Fruit fly (Drosophila melanogaster) whole organism: Measurements from ENCODE around the gene CG42763.

Source experiments
- CG8478 ChIP-seq: fragments of >200 bp; optimal IDR thresholded peaks from 2 replicates; lab custom pipeline; 2018; ENCODE audit warnings: inconsistent platforms
- Dll ChIP-seq: fragments of >200 bp; optimal IDR thresholded peaks from 2 replicates; lab custom pipeline; 2017
- EcR ChIP-seq, 2 experiments: fragments of >200 bp; optimal IDR thresholded peaks; 2 replicates each; lab custom pipeline; 2017; ENCODE audit warnings: missing biosample characterization in 2 of 2, missing genetic modification characterization in 2 of 2, missing genetic modification reagents in 2 of 2
- pan ChIP-seq: fragments of >200 bp; optimal IDR thresholded peaks from 2 replicates; lab custom pipeline; 2017
- psq ChIP-seq: fragments of >200 bp; optimal IDR thresholded peaks from 2 replicates; lab custom pipeline; 2017
- usp ChIP-seq: fragments of >200 bp; optimal IDR thresholded peaks from 2 replicates; lab custom pipeline; 2017; ENCODE audit warnings: missing biosample characterization, missing genetic modification characterization, mixed read lengths

Gene CG42763

dm6 chr2L:8161994-8162306 lies 17.0 kb upstream of the CG42763 start:
- TF ChIP-seq EcR (GFP tag; optimal IDR thresholded peaks at IDR 0.05; lab: Kevin White, UChicago) (peak; percentile 82 to 94), Dll (lab: Kevin White, UChicago) (no peak)

DNA sequence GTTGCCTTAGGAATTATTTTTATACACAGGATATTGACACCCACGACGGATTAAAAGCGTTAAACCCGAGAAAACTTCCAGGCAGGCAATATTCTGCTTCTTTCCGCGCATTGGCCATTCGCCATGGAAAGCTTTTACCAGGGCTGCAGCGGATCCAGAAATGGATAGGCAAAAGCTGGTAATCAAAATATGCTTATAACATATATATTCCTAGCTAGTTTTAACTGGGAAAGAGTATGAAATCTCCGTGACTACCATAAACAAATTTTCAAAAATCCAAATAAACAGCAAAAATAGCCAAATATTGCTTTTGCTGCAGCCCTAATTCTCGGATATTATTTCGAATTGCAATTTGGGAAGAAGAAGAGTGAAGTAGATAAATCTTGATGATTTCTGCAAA lies 14.6 kb upstream of the CG42763 start, which contains the start of the genes PAPLA1 and Rbsn-5:
Gene PAPLA1, minus strand, starts transcription at position 141 of the 400 bp plus-strand sequence.
Gene Rbsn-5, plus strand, starts transcription at position 335 of the 400 bp plus-strand sequence.
- TF ChIP-seq psq (lab: Kevin White, UChicago): no peak

DNA sequence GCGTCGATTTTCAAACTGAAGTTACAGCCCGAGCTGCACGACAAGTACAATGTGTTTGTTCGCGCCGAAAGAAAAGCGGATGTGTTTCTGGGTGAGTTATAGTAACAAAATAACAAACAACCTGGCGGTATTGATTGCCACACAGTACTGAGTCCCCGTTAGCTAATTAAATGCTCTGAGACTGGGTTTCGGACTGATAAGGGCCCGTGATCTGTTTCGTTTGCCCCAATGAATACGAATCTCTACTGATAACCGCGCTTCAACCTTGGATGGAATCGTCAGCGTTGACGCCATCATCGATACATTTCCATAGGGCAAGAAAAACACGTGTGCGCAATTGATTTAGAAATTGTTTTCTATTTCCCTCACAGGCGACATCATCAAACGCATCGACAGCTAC lies 12.3 kb upstream of the CG42763 start:
- TF ChIP-seq CG8478 (lab: Kevin White, UChicago): no peak
- TF ChIP-seq pan (lab: Kevin White, UChicago): no peak
- TF ChIP-seq EcR (GFP tag; optimal IDR thresholded peaks at IDR 0.05; lab: Kevin White, UChicago): no peak
- no peak for TF ChIP-seq Dll (lab: Kevin White, UChicago)
- TF ChIP-seq psq (lab: Kevin White, UChicago): no peak
- no peak for TF ChIP-seq usp (GFP tag; lab: Kevin White, UChicago)

DNA sequence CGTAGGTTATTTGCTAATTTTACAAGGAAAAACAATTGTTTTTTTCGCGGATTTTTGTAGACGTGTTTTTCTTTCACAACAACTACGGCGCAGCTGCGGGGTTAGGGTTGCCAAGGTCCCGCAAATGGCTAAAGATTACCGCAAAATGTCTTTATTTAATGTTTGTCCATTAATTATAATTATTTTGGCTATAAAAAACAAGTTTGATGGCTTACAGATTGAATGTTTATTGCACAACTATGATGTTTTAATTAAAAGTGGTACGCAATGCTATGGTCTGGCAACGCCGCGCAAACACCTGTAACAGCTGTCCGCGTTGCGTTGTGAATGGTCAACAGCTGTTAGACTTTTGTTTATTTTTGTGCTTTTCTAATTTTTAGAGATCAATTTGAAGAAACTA lies 11.8 kb upstream of the CG42763 start:
- TF ChIP-seq CG8478 (lab: Kevin White, UChicago) (no peak), Dll (lab: Kevin White, UChicago) (no peak)

DNA sequence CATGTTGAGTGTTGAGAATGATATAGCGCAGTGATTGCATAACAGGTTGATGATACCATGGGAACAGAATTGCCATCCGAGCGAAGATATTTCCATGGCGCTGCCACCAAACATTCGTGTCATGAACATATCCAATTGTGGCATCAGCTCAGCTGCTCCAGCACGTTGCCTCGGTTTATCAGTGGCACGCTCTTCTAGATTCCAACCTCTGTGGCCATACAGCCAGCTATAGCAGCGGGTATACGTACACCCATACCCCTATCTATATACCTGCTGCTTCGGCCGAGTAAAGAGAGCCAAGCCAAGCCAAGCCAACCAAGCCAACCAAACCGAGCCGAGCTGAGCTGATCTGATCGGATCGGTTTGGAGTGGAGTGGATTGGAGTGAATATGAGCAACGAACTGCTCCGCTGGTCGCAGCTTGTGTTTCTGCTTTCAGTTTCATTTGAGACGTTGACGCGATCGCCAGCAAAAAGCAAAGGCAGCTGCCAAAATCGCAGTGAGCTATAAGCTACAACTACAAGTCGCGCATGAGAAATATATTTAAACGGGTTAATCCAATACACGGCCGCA lies 3.7 kb upstream of the CG42763 start:
- TF ChIP-seq usp (GFP tag; lab: Kevin White, UChicago) (no peak), Dll (lab: Kevin White, UChicago) (no peak), CG8478 (lab: Kevin White, UChicago) (no peak), EcR (GFP tag; optimal IDR thresholded peaks at IDR 0.05; lab: Kevin White, UChicago) (no peak), psq (lab: Kevin White, UChicago) (no peak), pan (lab: Kevin White, UChicago) (no peak)

DNA sequence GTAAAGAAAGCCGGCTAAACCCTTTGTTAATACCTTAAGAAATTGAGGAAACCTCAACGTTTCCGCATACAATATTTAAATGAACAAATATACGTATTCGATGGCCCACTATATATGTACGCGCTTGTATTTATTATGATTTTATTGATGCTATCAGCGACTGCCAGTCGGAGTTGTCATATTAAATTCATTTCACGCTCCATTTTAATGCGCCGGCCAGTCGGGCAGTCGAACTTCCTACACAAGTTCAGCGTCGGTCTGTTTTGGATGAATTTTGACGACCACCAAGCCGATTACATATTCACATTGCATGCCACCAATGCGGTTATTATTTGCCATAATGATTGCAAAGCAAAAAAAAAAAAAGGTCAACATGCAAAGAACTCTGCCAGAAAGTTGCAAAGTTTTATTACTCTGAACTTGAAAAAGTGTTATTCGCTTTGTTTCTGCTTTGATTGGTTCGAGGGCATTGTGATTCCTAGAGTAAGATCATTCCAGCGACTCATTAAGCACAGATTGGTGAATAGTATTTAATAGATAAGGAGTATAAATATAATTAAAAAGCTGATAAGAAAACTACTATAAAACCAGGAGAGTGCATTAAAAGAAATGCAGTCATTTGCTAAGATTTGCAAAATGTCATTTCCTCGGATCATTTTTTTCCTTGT lies 2.2 kb upstream of the CG42763 start, which contains the start of gene CG31606:
Gene CG31606, plus strand, starts transcription at position 618 of the 668 bp plus-strand sequence.
- TF ChIP-seq Dll (lab: Kevin White, UChicago) (no peak), psq (lab: Kevin White, UChicago) (no peak), pan (lab: Kevin White, UChicago) (no peak), usp (GFP tag; lab: Kevin White, UChicago) (no peak), EcR (GFP tag; optimal IDR thresholded peaks at IDR 0.05; lab: Kevin White, UChicago) (no peak), CG8478 (lab: Kevin White, UChicago) (no peak)

- TF ChIP-seq psq (lab: Kevin White, UChicago) (no peak), Dll (lab: Kevin White, UChicago) (no peak), usp (GFP tag; lab: Kevin White, UChicago) (no peak), EcR (GFP tag; optimal IDR thresholded peaks at IDR 0.05; lab: Kevin White, UChicago) (no peak), pan (lab: Kevin White, UChicago) (no peak), CG8478 (lab: Kevin White, UChicago) (no peak)
Observed at dm6 chr2L:8143947-8144346, 960 bp downstream of the CG42763 start, which contains the start of gene CG42762. Gene CG42762 (minus strand): TSS chr2L:8144047.

DNA sequence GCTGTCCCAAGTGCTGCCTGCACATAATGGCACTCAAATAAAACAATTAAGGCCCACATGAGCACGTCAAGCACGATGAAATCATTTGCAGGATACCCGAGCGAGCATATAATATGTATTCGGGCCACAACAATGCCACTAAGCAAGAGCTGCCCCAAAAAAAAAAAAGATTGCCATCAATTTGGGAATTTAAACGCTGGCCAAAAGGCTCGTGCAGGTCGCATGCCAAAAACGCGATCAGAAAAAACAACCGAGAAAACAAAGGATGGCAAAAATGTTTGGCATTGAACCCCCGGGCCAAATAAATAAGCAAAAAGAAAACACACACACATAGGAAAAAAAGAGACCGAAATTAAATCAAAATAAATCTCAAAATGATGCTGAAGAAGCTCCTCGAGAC lies 2.1 kb downstream of the CG42763 start:
- no peak for TF ChIP-seq Dll (lab: Kevin White, UChicago)
- no peak for TF ChIP-seq psq (lab: Kevin White, UChicago)
- no peak for TF ChIP-seq EcR (GFP tag; optimal IDR thresholded peaks at IDR 0.05; lab: Kevin White, UChicago)
- no peak for TF ChIP-seq CG8478 (lab: Kevin White, UChicago)
- no peak for TF ChIP-seq usp (GFP tag; lab: Kevin White, UChicago)
- TF ChIP-seq pan (lab: Kevin White, UChicago): no peak

DNA sequence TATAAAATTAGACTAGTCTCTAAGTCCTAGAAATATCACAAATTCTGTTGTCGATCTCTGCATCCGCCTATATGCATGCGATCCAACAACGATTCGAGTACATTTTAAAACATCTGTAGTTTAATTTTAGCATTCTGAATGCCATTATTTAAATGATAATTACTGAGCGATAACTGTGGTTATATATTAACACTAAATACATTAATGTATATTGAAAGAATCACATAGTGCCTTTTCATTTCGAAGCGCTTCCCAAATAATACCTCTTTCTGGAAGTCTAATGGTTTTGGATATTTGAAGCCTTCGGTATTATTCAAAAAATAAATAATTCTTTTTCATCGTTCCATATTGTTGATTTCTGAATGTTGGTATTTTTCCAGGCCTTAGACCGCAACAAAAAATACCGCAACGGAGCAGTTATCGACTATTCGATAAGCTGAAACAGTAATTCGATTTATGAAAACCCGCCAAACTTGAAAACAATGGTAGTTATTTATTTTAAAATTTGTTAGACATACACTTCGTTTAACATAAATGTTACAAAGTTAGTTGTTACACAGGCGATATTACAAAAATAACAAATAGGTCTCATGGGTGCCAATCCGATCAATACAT lies 11.0 kb downstream of the CG42763 start:
- no peak for TF ChIP-seq Dll (lab: Kevin White, UChicago)
- no peak for TF ChIP-seq psq (lab: Kevin White, UChicago)
- no peak for TF ChIP-seq usp (GFP tag; lab: Kevin White, UChicago)
- no peak for TF ChIP-seq CG8478 (lab: Kevin White, UChicago)
- no peak for TF ChIP-seq pan (lab: Kevin White, UChicago)
- TF ChIP-seq EcR (GFP tag; optimal IDR thresholded peaks at IDR 0.05; lab: Kevin White, UChicago): no peak

- TF ChIP-seq Dll (lab: Kevin White, UChicago): no peak
- no peak for TF ChIP-seq psq (lab: Kevin White, UChicago)
- no peak for TF ChIP-seq CG8478 (lab: Kevin White, UChicago)
- TF ChIP-seq pan (lab: Kevin White, UChicago): no peak
Observed at dm6 chr2L:8130729-8131128, 14.2 kb downstream of the CG42763 start.

- TF ChIP-seq EcR (GFP tag; optimal IDR thresholded peaks at IDR 0.05; lab: Kevin White, UChicago) (no peak), Dll (lab: Kevin White, UChicago) (no peak), CG8478 (lab: Kevin White, UChicago) (no peak), pan (lab: Kevin White, UChicago) (no peak), usp (GFP tag; lab: Kevin White, UChicago) (no peak), psq (lab: Kevin White, UChicago) (no peak)
Observed at dm6 chr2L:8129996-8130641, 14.8 kb downstream of the CG42763 start.
